Worm (Caenorhabditis elegans) whole organism, L3 larva: ENCODE results near the gene tat-6.

ENCODE experiments used
- aly-2 ChIP-seq: fragments of 150-350 bp; optimal IDR thresholded peaks from 2 replicates; lab custom pipeline; 2014; ENCODE audit warnings: missing biosample characterization, missing genetic modification characterization
- ama-1 ChIP-seq: fragments of 150-350 bp; optimal IDR thresholded peaks from 2 replicates; lab custom pipeline; 2018
- eor-1 ChIP-seq, 2 experiments: fragments of 150-350 bp; optimal IDR thresholded peaks; 2 replicates each; lab custom pipeline; 2014 to 2018; ENCODE audit warnings: missing biosample characterization in 2 of 2, missing genetic modification characterization in 2 of 2
- jun-1 ChIP-seq: fragments of 150-350 bp; optimal IDR thresholded peaks from 2 replicates; lab custom pipeline; 2014; ENCODE audit warnings: missing biosample characterization, missing genetic modification reagents, missing genetic modification characterization
- nhr-76 ChIP-seq: fragments of 150-350 bp; sonication (generic microtip); optimal IDR thresholded peaks from 5 replicates; lab custom pipeline; 2014; ENCODE audit warnings: missing biosample characterization, missing genetic modification characterization
- nhr-77 ChIP-seq: fragments of 150-350 bp; optimal IDR thresholded peaks from 2 replicates; lab custom pipeline; 2014; ENCODE audit warnings: missing biosample characterization, missing genetic modification characterization
- ztf-4 ChIP-seq: fragments of 150-350 bp; optimal IDR thresholded peaks from 2 replicates; lab custom pipeline; 2014; ENCODE audit warnings: missing biosample characterization, missing genetic modification characterization

- TF ChIP-seq aly-2 (tag; lab: Kevin White, UChicago) (no peak), eor-1 (tag; optimal IDR thresholded peaks at IDR 0.05; lab: Kevin White, UChicago) (no peak), nhr-77 (tag; lab: Kevin White, UChicago) (no peak), ama-1 (no peak), nhr-76 (tag; lab: Kevin White, UChicago) (no peak), ztf-4 (tag; lab: Kevin White, UChicago) (no peak), jun-1 (tag; lab: Kevin White, UChicago) (no peak)
Measured at ce11 chrV:3081471-3081870, 47.4 kb upstream of the tat-6 start, which contains the start of gene srt-7.
